Fruit fly (Drosophila melanogaster): Measurements from ENCODE around the gene CG31676.

The CG31676 gene

DNA sequence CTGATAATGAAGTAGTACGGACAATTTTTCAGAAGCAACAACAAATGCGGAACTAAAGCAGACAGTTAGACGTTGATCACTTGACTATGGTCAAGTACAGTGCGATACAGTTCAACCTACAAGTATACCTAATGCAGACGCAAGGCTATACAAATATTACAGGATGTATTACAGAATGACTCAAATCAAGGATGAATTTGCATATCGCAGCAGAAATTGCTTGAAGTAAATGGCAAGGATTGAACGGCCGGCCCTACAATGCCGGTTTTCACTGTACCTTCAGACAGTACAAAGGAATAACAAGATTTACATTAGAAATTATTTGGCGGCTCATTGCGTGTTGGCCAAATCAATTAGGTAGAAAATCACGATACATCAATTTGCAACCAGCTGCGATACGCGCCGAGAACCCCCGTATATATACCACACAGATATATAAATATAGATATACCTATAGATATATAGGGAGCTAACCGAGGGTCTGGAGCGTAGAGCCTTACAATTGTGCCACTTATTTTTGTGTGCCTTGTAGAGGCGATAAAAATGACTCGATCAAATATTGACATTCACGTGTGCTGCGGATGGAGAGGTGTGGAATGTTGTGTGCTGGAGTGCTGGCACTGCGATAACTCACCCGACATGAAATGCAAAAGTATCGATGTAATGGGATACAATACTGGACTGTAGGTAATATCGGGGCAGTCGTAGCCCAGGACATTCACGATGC is 41.0 kb downstream of the CG31676 start (continued):
- TF ChIP-seq HmgD (GFP tag; optimal IDR thresholded peaks at IDR 0.05) (no peak), cato (GFP tag; optimal IDR thresholded peaks at IDR 0.05; ENCODE audit: borderline replicate concordance) (no peak), CG33213 (GFP tag; optimal IDR thresholded peaks at IDR 0.05) (peak; percentile 2), Dek (tag; optimal IDR thresholded peaks at IDR 0.05) (peak; percentile 31), CG1832 (GFP tag; optimal IDR thresholded peaks at IDR 0.05) (no peak), ftz-f1 (GFP tag; optimal IDR thresholded peaks at IDR 0.05) (no peak), CG8478 (optimal IDR thresholded peaks at IDR 0.05) (no peak), CG14965 (GFP tag; optimal IDR thresholded peaks at IDR 0.05; ENCODE audit: borderline replicate concordance) (no peak), Sox100B (GFP tag; optimal IDR thresholded peaks at IDR 0.05) (peak; percentile 45), fu2 (GFP tag; optimal IDR thresholded peaks at IDR 0.05) (peak; percentile 54), Camta (GFP tag; optimal IDR thresholded peaks at IDR 0.05) (no peak), CG13287 (GFP tag; IDR thresholded peaks at IDR 0.05; ENCODE audit: partially characterized antibody) (no peak), unc-4 (GFP tag; IDR thresholded peaks at IDR 0.05; ENCODE audit: partially characterized antibody) (no peak), Atf6 (GFP tag; IDR thresholded peaks at IDR 0.05) (peak; percentile 73), CG15479 (GFP tag; optimal IDR thresholded peaks at IDR 0.05) (no peak), CG2712 (tag; optimal IDR thresholded peaks at IDR 0.05) (peak; percentile 33), wdn (GFP tag; IDR thresholded peaks at IDR 0.05) (peak; percentile 63), Neu2 (GFP tag; optimal IDR thresholded peaks at IDR 0.05; ENCODE audit: borderline replicate concordance) (no peak), CG10565 (GFP tag; optimal IDR thresholded peaks at IDR 0.05) (no peak), Xrp1 (GFP tag; IDR thresholded peaks at IDR 0.05) (peak; percentile 37; the same call in 1 of the 2 replicates), pros (GFP tag; optimal IDR thresholded peaks at IDR 0.05) (no peak), CG9932 (GFP tag; IDR thresholded peaks at IDR 0.05) (peak; percentile 84), Six4 (GFP tag; optimal IDR thresholded peaks at IDR 0.05) (peak; percentile 4), h (optimal IDR thresholded peaks at IDR 0.05) (no peak), CG18599 (GFP tag; optimal IDR thresholded peaks at IDR 0.05) (peak; percentile 84), ci (GFP tag; IDR thresholded peaks at IDR 0.05) (peak; percentile 60; the same call in 1 of the 3 replicates), trem (tag; optimal IDR thresholded peaks at IDR 0.05) (no peak), HLH4C (GFP tag; IDR thresholded peaks at IDR 0.05; ENCODE audit: partially characterized antibody) (no peak), CG12942 (GFP tag; optimal IDR thresholded peaks at IDR 0.05) (peak; percentile 16), Asciz (GFP tag; optimal IDR thresholded peaks at IDR 0.05) (peak; percentile 29), Myb (GFP tag; optimal IDR thresholded peaks at IDR 0.05) (peak; percentile 44), CG18764 (GFP tag; optimal IDR thresholded peaks at IDR 0.05) (peak; percentile 17), gce (GFP tag; IDR thresholded peaks at IDR 0.05) (no peak), MESR4 (GFP tag; optimal IDR thresholded peaks at IDR 0.05) (no peak), CG10267 (tag; optimal IDR thresholded peaks at IDR 0.05) (no peak), CG7357 (GFP tag; IDR thresholded peaks at IDR 0.05) (peak; percentile 60; the same call in 2 of the 3 replicates), nau (GFP tag; optimal IDR thresholded peaks at IDR 0.05) (no peak), eyg (GFP tag; optimal IDR thresholded peaks at IDR 0.05) (peak; percentile 5), CG9215 (GFP tag; IDR thresholded peaks at IDR 0.05) (no peak), CG4730 (GFP tag; IDR thresholded peaks at IDR 0.05) (0 out of 2 replicates have a peak, but pooled peaks have one; percentile 12), cas (GFP tag; IDR thresholded peaks at IDR 0.05) (no peak), bowl (GFP tag; IDR thresholded peaks at IDR 0.05) (no peak), chm (GFP tag; IDR thresholded peaks at IDR 0.05) (no peak), CG14710 (tag; optimal IDR thresholded peaks at IDR 0.05) (peak; percentile 6), CTCF (GFP tag; optimal IDR thresholded peaks at IDR 0.05) (no peak), tio (GFP tag; optimal IDR thresholded peaks at IDR 0.05) (no peak), org-1 (GFP tag; optimal IDR thresholded peaks at IDR 0.05) (peak; percentile 64), CG2120 (GFP tag; optimal IDR thresholded peaks at IDR 0.05) (peak; percentile 87), CG17359 (tag; optimal IDR thresholded peaks at IDR 0.05) (peak; percentile 26), vfl (GFP tag; optimal IDR thresholded peaks at IDR 0.05) (no peak), disco-r (GFP tag; optimal IDR thresholded peaks at IDR 0.05) (no peak)

Data from whole organism, embryonic.